Worm (Caenorhabditis elegans): ENCODE measurements around the gene Y47D7A.7.

Gene Y47D7A.7

DNA sequence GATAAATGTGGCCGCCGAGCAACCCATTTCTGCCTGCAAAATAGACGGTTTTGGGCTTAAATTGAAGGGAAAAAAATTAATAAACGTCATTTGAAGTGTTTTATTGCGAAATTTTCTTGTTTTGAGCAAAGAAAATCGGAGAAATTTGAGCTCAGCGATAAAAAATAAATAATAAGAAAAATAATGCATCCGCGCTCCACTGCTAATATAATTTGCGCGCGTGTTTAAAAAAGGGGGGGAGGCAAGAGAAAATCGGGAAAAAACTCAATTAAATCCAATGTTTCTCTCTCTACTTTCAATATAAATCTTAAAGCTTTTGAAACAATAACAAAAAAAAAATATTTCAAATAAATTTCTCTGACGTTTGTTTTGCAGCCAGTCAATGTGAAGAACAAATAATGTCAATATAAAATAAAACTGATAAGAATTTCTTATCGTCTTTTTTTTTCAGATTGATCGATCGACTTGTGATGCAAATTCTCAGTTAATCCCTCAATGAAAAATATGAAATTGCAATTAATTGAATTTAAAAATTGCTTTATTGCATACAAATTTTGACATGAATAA, 30.9 kb upstream of the Y47D7A.7 start, which contains the start of gene rft-2 (continued):
- peak in 1 of 2 experiments; percentile 31 for TF ChIP-seq hif-1 (tag; optimal IDR thresholded peaks at IDR 0.05)
- peak; percentile 6 for TF ChIP-seq hlh-30 (tag; optimal IDR thresholded peaks at IDR 0.05; ENCODE audit: insufficient read depth)
- TF ChIP-seq ctbp-1 (GFP tag; IDR thresholded peaks at IDR 0.05), result no peak
- TF ChIP-seq pha-4 (GFP tag; IDR thresholded peaks at IDR 0.05), result no peak
- TF ChIP-seq pha-4 (tag; optimal IDR thresholded peaks at IDR 0.05), result no peak
- peak; percentile 45; the same call in 1 of the 2 replicates for TF ChIP-seq hmg-1.1 (GFP tag; IDR thresholded peaks at IDR 0.05)
- TF ChIP-seq mdl-1 (tag; optimal IDR thresholded peaks at IDR 0.05), result peak in 1 of 2 experiments; percentile 7
- no peak for TF ChIP-seq F26F4.8 (GFP tag; conservative IDR thresholded peaks at IDR 0.05)
- peak; percentile 35 for TF ChIP-seq hlh-11 (tag; optimal IDR thresholded peaks at IDR 0.05)
- TF ChIP-seq set-16 (GFP tag; IDR thresholded peaks at IDR 0.05), result no peak
- TF ChIP-seq R02D3.7 (tag; optimal IDR thresholded peaks at IDR 0.05), result no peak
- no peak for TF ChIP-seq nhr-48 (tag; optimal IDR thresholded peaks at IDR 0.05)
- peak in 1 of 2 experiments; percentile 72 for TF ChIP-seq lsy-2 (tag; optimal IDR thresholded peaks at IDR 0.05)
- TF ChIP-seq F10B5.3 (tag; optimal IDR thresholded peaks at IDR 0.05), result no peak
- TF ChIP-seq gei-8 (GFP tag; optimal IDR thresholded peaks at IDR 0.05), result no peak

DNA sequence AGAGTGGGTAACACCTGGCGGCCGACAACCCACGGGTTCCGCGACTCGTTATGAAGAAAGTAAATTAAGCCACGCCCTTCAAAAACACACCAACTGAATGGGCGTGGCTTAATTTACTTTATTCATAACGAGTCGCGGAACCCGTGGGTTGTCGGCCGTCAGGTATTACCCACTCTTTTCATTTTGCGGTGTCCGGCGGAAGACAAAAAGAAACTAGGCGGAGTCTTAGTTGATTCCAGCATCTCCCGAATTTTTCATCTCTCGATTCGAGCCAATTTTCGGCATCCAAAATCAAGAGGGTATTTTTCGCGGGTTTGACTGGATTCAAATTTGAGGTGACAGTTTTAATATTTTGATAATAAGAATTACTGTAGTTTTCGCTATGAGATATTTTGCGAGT, 28.0 kb upstream of the Y47D7A.7 start:
- TF ChIP-seq dmd-9 (GFP tag; IDR thresholded peaks at IDR 0.05), result no peak
- TF ChIP-seq lsy-2 (tag; optimal IDR thresholded peaks at IDR 0.05), result no peak
- no peak for TF ChIP-seq mdl-1 (tag; optimal IDR thresholded peaks at IDR 0.05)
- TF ChIP-seq F44E2.7 (GFP tag; IDR thresholded peaks at IDR 0.05), result no peak
- 0 out of 2 replicates have a peak, but pooled peaks have one; percentile 11 for TF ChIP-seq arid-1 (GFP tag; conservative IDR thresholded peaks at IDR 0.05)
- TF ChIP-seq Y5F2A.4 (GFP tag; optimal IDR thresholded peaks at IDR 0.05), result no peak
- TF ChIP-seq nhr-11 (tag; optimal IDR thresholded peaks at IDR 0.05), result no peak
- peak; percentile 35 for TF ChIP-seq unc-130 (GFP tag; optimal IDR thresholded peaks at IDR 0.05)
- peak; percentile 63; the same call in 1 of the 2 replicates for TF ChIP-seq lin-38 (GFP tag; IDR thresholded peaks at IDR 0.05)
- TF ChIP-seq lin-29 (GFP tag; IDR thresholded peaks at IDR 0.05), result no peak
- no peak for TF ChIP-seq fkh-10 (GFP tag; optimal IDR thresholded peaks at IDR 0.05)
- TF ChIP-seq T26A8.4 (GFP tag; IDR thresholded peaks at IDR 0.05), result no peak
- no peak for TF ChIP-seq ZK546.5 (tag; optimal IDR thresholded peaks at IDR 0.05)
- TF ChIP-seq snpc-1.2 (GFP tag; IDR thresholded peaks at IDR 0.05), result peak; percentile 38; the same call in 1 of the 2 replicates
- TF ChIP-seq duxl-1 (tag; optimal IDR thresholded peaks at IDR 0.05; ENCODE audit: poor library complexity), result no peak
- TF ChIP-seq ceh-32 (tag; optimal IDR thresholded peaks at IDR 0.05; ENCODE audit: poor library complexity), result no peak
- TF ChIP-seq pha-4 (GFP tag; IDR thresholded peaks at IDR 0.05), result no peak
- TF ChIP-seq pha-4 (tag; optimal IDR thresholded peaks at IDR 0.05), result no peak
- peak; percentile 52 for TF ChIP-seq F49E8.2 (tag; optimal IDR thresholded peaks at IDR 0.05; ENCODE audit: borderline replicate concordance)
- no peak for TF ChIP-seq mdt-29 (GFP tag; IDR thresholded peaks at IDR 0.05)
- no peak for TF ChIP-seq unc-62 (GFP tag; optimal IDR thresholded peaks at IDR 0.05 in 1 of 2)
- TF ChIP-seq unc-62 (tag; optimal IDR thresholded peaks at IDR 0.05), result no peak
- TF ChIP-seq F26F4.8 (GFP tag; conservative IDR thresholded peaks at IDR 0.05), result no peak
- TF ChIP-seq ceh-20 (GFP tag; IDR thresholded peaks at IDR 0.05), result no peak
- no peak for TF ChIP-seq zfp-3 (GFP tag; conservative IDR thresholded peaks at IDR 0.05)
- TF ChIP-seq lim-7 (GFP tag; IDR thresholded peaks at IDR 0.05), result no peak

DNA sequence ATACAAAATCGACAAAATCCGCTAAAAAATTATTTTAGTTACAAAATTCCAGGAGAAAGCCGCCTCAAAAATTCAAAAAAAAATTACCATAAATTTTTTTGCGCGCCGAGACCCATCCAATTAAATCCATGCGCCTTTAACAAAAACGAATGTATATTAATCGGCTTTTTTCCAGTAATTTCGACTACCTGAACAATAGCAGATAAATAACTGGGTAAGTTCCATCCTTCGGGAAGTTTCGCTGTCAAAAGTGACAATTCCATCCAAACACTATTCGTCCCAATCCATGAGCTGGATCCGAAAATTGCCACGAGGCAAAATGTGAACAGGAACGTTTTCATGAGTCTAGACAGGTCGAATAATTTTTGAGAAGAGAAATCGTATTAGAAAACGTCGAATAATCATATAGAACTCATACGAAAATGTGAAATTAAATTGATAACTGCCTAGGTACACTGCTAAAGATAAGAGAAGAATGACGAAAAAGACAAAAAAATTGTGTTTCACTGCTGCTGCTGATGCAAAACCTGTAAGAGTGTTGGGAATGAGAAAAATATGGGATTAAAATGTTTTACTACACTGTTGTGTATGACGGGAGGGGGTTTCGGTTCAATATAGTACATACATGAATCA, 23.2 kb upstream of the Y47D7A.7 start, which contains the start of gene rft-1:
Gene rft-1, minus strand, starts transcription at position 475 of the 633 bp plus-strand sequence.
- TF ChIP-seq nhr-28 (tag; optimal IDR thresholded peaks at IDR 0.05) (peak; percentile 58), dmd-8 (GFP tag; IDR thresholded peaks at IDR 0.05) (no peak), set-16 (GFP tag; IDR thresholded peaks at IDR 0.05) (no peak), dmd-6 (GFP tag; IDR thresholded peaks at IDR 0.05) (peak; percentile 20; the same call in 1 of the 2 replicates), spr-1 (tag; optimal IDR thresholded peaks at IDR 0.05) (no peak), Y75B8A.6 (GFP tag; IDR thresholded peaks at IDR 0.05) (no peak), D1046.2 (GFP tag; IDR thresholded peaks at IDR 0.05) (no peak), unc-62 (GFP tag; optimal IDR thresholded peaks at IDR 0.05 in 1 of 2) (peak in 1 of 2 experiments; percentile 92), unc-62 (tag; optimal IDR thresholded peaks at IDR 0.05) (no peak), aha-1 (tag) (peak; percentile 25), nhr-77 (tag; optimal IDR thresholded peaks at IDR 0.05) (peak; percentile 20), pqm-1 (tag; optimal IDR thresholded peaks at IDR 0.05) (peak; percentile 68), vab-7 (GFP tag; IDR thresholded peaks at IDR 0.05) (no peak)
